Fruit fly (Drosophila melanogaster): ENCODE measurements around the gene wdb.
A peak's percentile ranks its signal among the peaks of the same experiment; 100 is the strongest.

wdb gene

DNA sequence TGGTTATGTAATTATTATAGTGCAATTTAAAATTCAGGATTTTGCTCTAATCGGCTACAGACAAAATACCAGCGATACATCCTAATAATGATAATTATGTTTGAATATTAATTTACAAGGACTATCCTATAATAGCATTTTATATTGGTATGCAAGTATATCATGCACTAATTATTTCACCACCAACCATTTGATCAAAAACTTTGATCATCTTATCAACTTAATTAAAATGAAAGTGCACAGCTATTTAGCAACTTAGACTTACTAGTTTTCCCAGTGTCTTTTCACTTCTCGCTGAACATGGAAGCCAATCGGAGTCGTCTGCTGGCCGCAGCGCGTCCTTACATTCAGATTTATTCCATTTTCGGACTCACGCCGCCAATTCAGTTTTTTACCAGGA is 36.3 kb downstream of the wdb start, which contains the start of gene Gr98d:
Gene Gr98d, plus strand, starts transcription at position 301 of the 400 bp plus-strand sequence.
- TF ChIP-seq CG8159 (tag; optimal IDR thresholded peaks at IDR 0.05): no peak
- TF ChIP-seq CG13204 (GFP tag; optimal IDR thresholded peaks at IDR 0.05): no peak
- no peak for TF ChIP-seq D1 (tag; optimal IDR thresholded peaks at IDR 0.05)
- no peak for TF ChIP-seq gl (tag; optimal IDR thresholded peaks at IDR 0.05)
- no peak for TF ChIP-seq CG14655 (GFP tag; optimal IDR thresholded peaks at IDR 0.05)
- TF ChIP-seq CG17806 (tag; optimal IDR thresholded peaks at IDR 0.05): no peak
- no peak for TF ChIP-seq CG12605 (GFP tag; IDR thresholded peaks at IDR 0.05)

DNA sequence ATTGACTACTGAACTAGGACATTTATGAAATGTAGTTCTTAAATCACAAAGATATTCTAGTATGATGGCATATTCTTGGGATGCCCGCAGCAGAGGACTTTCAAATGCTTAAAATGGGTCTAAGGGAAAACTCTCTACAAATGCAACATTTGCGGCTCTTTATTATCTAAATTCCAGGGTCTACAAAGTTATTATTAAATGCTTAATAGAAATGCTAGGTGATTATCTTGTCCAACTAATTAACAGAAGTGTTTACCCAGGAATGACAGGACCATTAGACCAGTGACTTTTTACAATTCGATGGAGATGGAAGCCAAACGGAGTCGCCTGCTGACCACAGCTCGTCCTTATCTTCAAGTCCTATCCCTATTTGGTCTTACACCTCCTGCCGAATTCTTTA is 37.9 kb downstream of the wdb start, which contains the start of gene Gr98c:
Gene Gr98c, plus strand, starts transcription at position 301 of the 400 bp plus-strand sequence.
- TF ChIP-seq D1 (tag; optimal IDR thresholded peaks at IDR 0.05) (no peak), CG12605 (GFP tag; IDR thresholded peaks at IDR 0.05) (no peak), CG15710 (tag; optimal IDR thresholded peaks at IDR 0.05) (no peak), fd96Ca (GFP tag; IDR thresholded peaks at IDR 0.05) (no peak), rn (GFP tag; IDR thresholded peaks at IDR 0.05) (no peak), Ets98B (GFP tag; IDR thresholded peaks at IDR 0.05) (no peak), CG32121 (GFP tag; IDR thresholded peaks at IDR 0.05) (no peak), Snoo (tag; optimal IDR thresholded peaks at IDR 0.05) (no peak), Pif1B (GFP tag; optimal IDR thresholded peaks at IDR 0.05) (no peak), CG13204 (GFP tag; optimal IDR thresholded peaks at IDR 0.05) (no peak), gl (tag; optimal IDR thresholded peaks at IDR 0.05) (no peak), CG14655 (GFP tag; optimal IDR thresholded peaks at IDR 0.05) (no peak)

dm6 chr3R:27542197-27542596 is 39.8 kb downstream of the wdb start, which contains the start of gene Gr98b:
Gene Gr98b, plus strand, starts transcription at chr3R:27542497.
- TF ChIP-seq CG4496 (GFP tag; IDR thresholded peaks at IDR 0.05): no peak
- TF ChIP-seq Pif1B (GFP tag; optimal IDR thresholded peaks at IDR 0.05): no peak
- TF ChIP-seq CG32121 (GFP tag; IDR thresholded peaks at IDR 0.05): no peak
- no peak for TF ChIP-seq CG9948 (tag; optimal IDR thresholded peaks at IDR 0.05)
- TF ChIP-seq EcR (GFP tag; optimal IDR thresholded peaks at IDR 0.05): no peak
- no peak for TF ChIP-seq CG8301 (tag; optimal IDR thresholded peaks at IDR 0.05)
- TF ChIP-seq CG34367 (tag; optimal IDR thresholded peaks at IDR 0.05): no peak
- no peak for TF ChIP-seq CG15710 (tag; optimal IDR thresholded peaks at IDR 0.05)
- TF ChIP-seq Pif1A (GFP tag; optimal IDR thresholded peaks at IDR 0.05): no peak
- no peak for TF ChIP-seq fd96Ca (GFP tag; IDR thresholded peaks at IDR 0.05)
- no peak for TF ChIP-seq CG17806 (tag; optimal IDR thresholded peaks at IDR 0.05)
- TF ChIP-seq Ets98B (GFP tag; IDR thresholded peaks at IDR 0.05): no peak

DNA sequence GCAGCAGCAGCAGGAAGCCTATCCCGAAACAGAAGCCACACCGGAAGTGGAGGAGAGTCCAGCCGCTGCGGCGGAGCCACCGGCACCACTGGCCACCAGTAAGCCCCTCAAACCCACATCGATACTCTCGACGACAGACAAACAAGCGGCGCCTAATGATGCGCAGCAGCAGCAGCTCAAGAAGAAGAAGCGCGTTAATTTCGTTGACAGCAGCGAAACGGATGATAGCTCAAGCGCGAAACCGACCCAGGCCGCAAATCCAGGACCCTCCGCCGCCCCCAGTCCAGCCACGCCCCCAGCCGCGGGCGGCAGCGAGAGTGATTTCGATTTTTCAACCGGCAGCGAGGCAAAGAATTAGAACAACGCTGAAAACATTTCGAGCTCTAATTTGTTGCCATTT is 48.8 kb downstream of the wdb start:
- no peak for TF ChIP-seq fd96Ca (GFP tag; IDR thresholded peaks at IDR 0.05)

DNA sequence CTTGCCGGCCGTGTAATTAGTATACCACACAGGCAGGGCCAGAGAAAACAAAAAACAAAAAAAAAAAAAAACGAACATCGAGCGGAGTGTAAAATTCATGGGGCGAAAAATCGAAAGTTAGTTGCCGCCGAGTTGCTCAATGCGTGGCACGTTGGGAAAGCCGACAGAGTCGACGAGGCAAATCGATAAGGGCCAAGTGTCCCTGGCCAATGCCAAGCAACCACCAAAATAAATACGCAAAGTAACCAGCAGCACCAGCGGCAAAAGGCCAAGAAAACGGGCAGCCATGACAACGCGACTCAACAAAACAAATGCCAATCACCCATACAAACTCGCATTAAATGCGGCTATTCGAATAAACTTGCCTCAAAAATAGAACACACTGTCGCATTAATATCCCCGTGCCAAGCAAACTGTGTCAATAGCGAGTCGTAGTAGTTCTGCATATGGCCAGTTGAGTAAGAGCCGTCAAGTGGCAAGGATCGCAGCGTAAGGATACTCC is 61.6 kb downstream of the wdb start, which contains the start of gene CG12885:
Gene CG12885, plus strand, starts transcription at position 452 of the 502 bp plus-strand sequence.
- no peak for TF ChIP-seq CG12605 (GFP tag; IDR thresholded peaks at IDR 0.05)
- no peak for TF ChIP-seq rn (GFP tag; IDR thresholded peaks at IDR 0.05)
- TF ChIP-seq Ets98B (GFP tag; IDR thresholded peaks at IDR 0.05): no peak
- TF ChIP-seq Pif1B (GFP tag; optimal IDR thresholded peaks at IDR 0.05): no peak
- no peak for TF ChIP-seq fd96Ca (GFP tag; IDR thresholded peaks at IDR 0.05)
- TF ChIP-seq CG4496 (GFP tag; IDR thresholded peaks at IDR 0.05): no peak
- TF ChIP-seq CG32121 (GFP tag; IDR thresholded peaks at IDR 0.05): no peak

DNA sequence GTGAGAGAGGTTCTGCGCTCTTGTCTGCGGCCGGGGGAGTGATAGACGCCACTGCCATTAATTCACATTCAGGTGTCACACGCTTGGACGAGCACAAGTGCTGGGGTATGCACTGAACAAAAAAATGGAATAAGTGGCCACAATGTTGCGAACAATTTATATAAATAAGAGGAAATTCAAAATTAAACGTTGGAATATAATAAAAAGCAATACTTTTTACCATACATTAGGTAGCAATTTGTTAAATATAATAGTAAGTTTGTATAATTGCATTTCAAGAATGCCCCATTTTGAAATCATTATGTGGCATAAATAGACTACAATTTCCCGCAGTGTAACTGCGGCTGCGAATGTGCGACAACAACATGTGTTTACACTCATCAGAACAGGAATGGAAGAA is 62.2 kb downstream of the wdb start:
- TF ChIP-seq CG8159 (tag; optimal IDR thresholded peaks at IDR 0.05) (peak; percentile 25), CG32121 (GFP tag; IDR thresholded peaks at IDR 0.05) (no peak)

DNA sequence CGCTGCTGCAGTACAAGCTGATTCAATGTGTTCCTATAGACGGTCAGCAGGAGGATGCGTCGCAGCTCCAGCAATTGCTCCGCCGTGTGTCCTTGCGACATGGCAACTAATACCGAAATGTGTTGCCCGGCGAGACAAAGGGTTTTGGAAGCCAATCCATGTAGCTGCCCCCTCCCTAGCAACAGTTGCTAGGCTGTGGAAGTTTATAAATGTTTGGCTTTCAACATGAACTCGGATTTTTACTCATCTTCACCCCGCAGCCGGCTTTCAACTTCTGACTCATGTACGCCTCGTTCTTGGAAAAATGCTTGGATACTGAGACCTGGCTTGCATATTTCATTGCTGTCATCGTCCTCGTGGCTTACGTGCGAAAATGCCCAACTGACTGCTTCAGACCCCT is 64.9 kb downstream of the wdb start, which contains the start of gene CG13972:
Gene CG13972, minus strand, starts transcription at position 101 of the 400 bp plus-strand sequence.
- TF ChIP-seq CG17806 (tag; optimal IDR thresholded peaks at IDR 0.05) (no peak), Snoo (tag; optimal IDR thresholded peaks at IDR 0.05) (no peak), gl (tag; optimal IDR thresholded peaks at IDR 0.05) (no peak), EcR (GFP tag; optimal IDR thresholded peaks at IDR 0.05) (no peak), CG8159 (tag; optimal IDR thresholded peaks at IDR 0.05) (no peak), fd96Ca (GFP tag; IDR thresholded peaks at IDR 0.05) (no peak), CG10348 (GFP tag; IDR thresholded peaks at IDR 0.05) (no peak), rn (GFP tag; IDR thresholded peaks at IDR 0.05) (no peak), CG13204 (GFP tag; optimal IDR thresholded peaks at IDR 0.05) (no peak), CG14655 (GFP tag; optimal IDR thresholded peaks at IDR 0.05) (no peak), CG34367 (tag; optimal IDR thresholded peaks at IDR 0.05) (no peak)

All from whole organism, pupa.